Worm (Caenorhabditis elegans) whole organism, L1 larva: ENCODE results near the gene F40A3.2.

ENCODE experiments used
- ceh-63 ChIP-seq: fragments of 200-800 bp; sonication (Bioruptor generic); optimal IDR thresholded peaks from 2 replicates; lab custom pipeline; 2018; ENCODE audit warnings: mild to moderate bottlenecking, missing genetic modification characterization, missing compliant biosample characterization
- ceh-82 ChIP-seq, 3 experiments: fragments of 150-350 bp in 1 of 3; sonication (generic microtip) in 2 of 3; optimal IDR thresholded peaks; 2 replicates each; lab custom pipeline; 2014 to 2017; ENCODE audit warnings: missing biosample characterization in 3 of 3, missing genetic modification characterization in 3 of 3
- ces-1 ChIP-seq: fragments of 150-350 bp; optimal IDR thresholded peaks from 2 replicates; lab custom pipeline; 2014; ENCODE audit warnings: missing biosample characterization, missing genetic modification reagents, missing genetic modification characterization
- egl-13 ChIP-seq: sonication (generic microtip); optimal IDR thresholded peaks from 2 replicates; lab custom pipeline; 2016; ENCODE audit warnings: missing genotype, missing genetic modification reagents, missing genetic modification characterization, missing compliant biosample characterization
- hlh-4 ChIP-seq: sonication (generic microtip); optimal IDR thresholded peaks from 2 replicates; lab custom pipeline; 2016; ENCODE audit warnings: mild to moderate bottlenecking, missing genetic modification characterization, missing compliant biosample characterization
- jun-1 ChIP-seq: fragments of 150-350 bp; optimal IDR thresholded peaks from 2 replicates; lab custom pipeline; 2014; ENCODE audit warnings: missing biosample characterization, missing genetic modification reagents, missing genetic modification characterization
- mep-1 ChIP-seq: fragments of 150-350 bp; optimal IDR thresholded peaks from 2 replicates; lab custom pipeline; 2014; ENCODE audit warnings: missing biosample characterization, missing genetic modification characterization
- pqm-1 ChIP-seq: sonication (generic microtip); optimal IDR thresholded peaks from 3 replicates; lab custom pipeline; 2017; ENCODE audit warnings: missing biosample characterization, missing genetic modification characterization

- TF ChIP-seq egl-13 (tag; lab: Kevin White, UChicago) (no peak), hlh-4 (no peak), ces-1 (no peak), mep-1 (no peak), pqm-1 (tag; lab: Kevin White, UChicago) (no peak), ceh-63 (GFP tag; lab: Kevin White, UChicago) (no peak), ceh-82 (tag; optimal IDR thresholded peaks at IDR 0.05; lab: Kevin White, UChicago) (no peak), jun-1 (tag; lab: Kevin White, UChicago) (no peak)
These were observed 14.1 kb upstream of the F40A3.2 start, which contains the start of gene C37C3.11 for ce11 chrV:7864663-7865062.
